Fruit fly (Drosophila melanogaster): Measurements from ENCODE around the gene Cpr31A.

Cpr31A gene

DNA sequence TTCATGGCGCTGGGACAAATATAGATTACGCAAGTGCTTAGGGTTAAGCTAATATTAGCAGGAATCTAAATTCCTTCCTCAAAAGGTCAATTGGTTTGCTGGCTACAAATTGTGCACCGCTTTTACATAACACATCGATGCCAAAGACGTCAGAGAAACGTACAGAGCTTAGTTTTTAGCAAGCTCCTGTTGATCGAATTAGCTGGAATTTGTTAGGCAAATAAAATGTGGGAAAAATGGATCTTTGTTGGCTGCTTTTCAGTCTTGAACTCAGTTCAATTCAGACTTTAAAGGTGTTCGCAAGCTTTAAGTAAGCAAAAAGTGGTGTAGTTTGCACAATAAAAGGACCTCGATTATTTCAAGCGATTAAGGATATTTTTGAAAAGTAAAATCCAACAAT lies 39.8 kb downstream of the Cpr31A start, which contains the start of gene CG34109:
Gene CG34109, plus strand, starts transcription at position 301 of the 400 bp plus-strand sequence.
- TF ChIP-seq psq (GFP tag; optimal IDR thresholded peaks at IDR 0.05) (no peak), Abd-B (GFP tag; optimal IDR thresholded peaks at IDR 0.05) (no peak), Dfd (GFP tag; optimal IDR thresholded peaks at IDR 0.05) (no peak), CG9705 (GFP tag; optimal IDR thresholded peaks at IDR 0.05) (no peak), dl (GFP tag; optimal IDR thresholded peaks at IDR 0.05; ENCODE audit: insufficient read depth in 1 of 2, partially characterized antibody in 2 of 2) (no peak), fru (GFP tag; optimal IDR thresholded peaks at IDR 0.05) (no peak), N (GFP tag; optimal IDR thresholded peaks at IDR 0.05) (no peak)

DNA sequence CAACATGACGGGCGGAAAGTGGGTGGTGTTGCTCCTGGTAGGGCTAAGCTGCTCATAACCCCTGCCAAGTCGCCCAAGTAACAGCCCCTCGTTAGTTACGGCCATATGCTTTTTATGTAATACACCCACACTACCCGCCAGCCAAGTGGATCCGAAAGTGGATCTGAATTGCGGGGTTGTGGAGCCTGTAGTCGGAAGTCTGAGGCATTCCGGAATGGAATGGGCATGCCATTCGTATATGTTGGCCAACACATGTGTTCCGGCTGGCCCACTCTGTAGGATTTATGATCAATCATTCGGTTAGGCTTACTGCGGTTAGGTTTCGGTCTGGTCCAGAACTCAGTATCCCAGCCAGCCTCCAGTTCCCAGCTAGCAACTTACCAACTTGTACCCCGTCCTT lies 42.1 kb downstream of the Cpr31A start:
- TF ChIP-seq Hnf4 (GFP tag; optimal IDR thresholded peaks at IDR 0.05) (no peak), tai (GFP tag; optimal IDR thresholded peaks at IDR 0.05) (no peak)

All from whole organism, wandering third instar larva.